Worm (Caenorhabditis elegans) whole organism, young adult: ENCODE results near the gene txt-14.

Experiments used
- B0035.1 ChIP-seq: sonication (generic microtip); optimal IDR thresholded peaks from 2 replicates; lab custom pipeline; 2016; ENCODE audit warnings: missing genetic modification characterization, mild to moderate bottlenecking, missing compliant biosample characterization, missing genotype, missing genetic modification reagents
- B0261.1 ChIP-seq: sonication (generic microtip); optimal IDR thresholded peaks from 2 replicates; lab custom pipeline; 2016; ENCODE audit warnings: mild to moderate bottlenecking, missing genetic modification characterization, moderate library complexity, missing compliant biosample characterization
- C17E4.6 ChIP-seq: fragments of 200-800 bp; sonication (Bioruptor generic); IDR thresholded peaks from 2 replicates; pipeline ENCODE4 v1.3.6; 2022; ENCODE audit warnings: missing genetic modification reagents, missing genetic modification characterization, missing compliant biosample characterization
- F10E7.11 ChIP-seq: sonication (generic microtip); optimal IDR thresholded peaks from 2 replicates; lab custom pipeline; 2017; ENCODE audit warnings: mild to moderate bottlenecking, missing genetic modification characterization, moderate library complexity, missing compliant biosample characterization
- F23B12.7 ChIP-seq: sonication (generic microtip); optimal IDR thresholded peaks from 2 replicates; lab custom pipeline; 2017; ENCODE audit warnings: missing genetic modification characterization, mild to moderate bottlenecking, missing compliant biosample characterization, antibody characterized with exemption, moderate library complexity; ENCODE audit not compliant: insufficient read depth
- F33H1.4 ChIP-seq: fragments of 200-800 bp; sonication (Bioruptor generic); IDR thresholded peaks from 2 replicates; pipeline ENCODE4 v1.3.6; 2022; ENCODE audit warnings: missing genetic modification reagents, missing genetic modification characterization, missing compliant biosample characterization
- F52B5.7 ChIP-seq: sonication (generic microtip); optimal IDR thresholded peaks from 2 replicates; lab custom pipeline; 2016; ENCODE audit warnings: mild to moderate bottlenecking, missing genetic modification characterization, missing compliant biosample characterization
- F57A8.1 ChIP-seq: fragments of 200-800 bp; sonication (Bioruptor generic); optimal IDR thresholded peaks from 2 replicates; lab custom pipeline; 2018; ENCODE audit warnings: mild to moderate bottlenecking, missing genetic modification characterization, moderate library complexity, missing compliant biosample characterization
- F57C9.4 ChIP-seq: sonication (generic microtip); optimal IDR thresholded peaks from 2 replicates; lab custom pipeline; 2017; ENCODE audit warnings: mild to moderate bottlenecking, missing genetic modification characterization, missing compliant biosample characterization
- K12H6.12 ChIP-seq: fragments of 200-800 bp; sonication (Bioruptor generic); optimal IDR thresholded peaks from 2 replicates; lab custom pipeline; 2018; ENCODE audit warnings: mild to moderate bottlenecking, missing genetic modification characterization, missing compliant biosample characterization
- T07F8.4 ChIP-seq: sonication (generic microtip); optimal IDR thresholded peaks from 2 replicates; lab custom pipeline; 2016; ENCODE audit warnings: mild to moderate bottlenecking, missing genetic modification characterization, moderate library complexity, missing compliant biosample characterization
- ZK185.1 ChIP-seq: sonication (generic microtip); optimal IDR thresholded peaks from 2 replicates; lab custom pipeline; 2016; ENCODE audit warnings: mild to moderate bottlenecking, missing genetic modification characterization, missing compliant biosample characterization; ENCODE audit not compliant: poor library complexity, severe bottlenecking
- akir-1 ChIP-seq: fragments of 200-800 bp; sonication (Bioruptor generic); optimal IDR thresholded peaks from 2 replicates; lab custom pipeline; 2018; ENCODE audit warnings: mild to moderate bottlenecking, missing genetic modification characterization, moderate library complexity, missing compliant biosample characterization
- aptf-2 ChIP-seq: fragments of 200-800 bp; sonication (Bioruptor generic); conservative IDR thresholded peaks from 2 replicates; pipeline ENCODE4 v1.3.6; 2022; ENCODE audit warnings: missing genetic modification reagents, missing genetic modification characterization, missing compliant biosample characterization
- aptf-3 ChIP-seq: fragments of 200-800 bp; sonication (Bioruptor generic); IDR thresholded peaks from 2 replicates; pipeline ENCODE4 v1.3.6; 2022; ENCODE audit warnings: missing genetic modification characterization, missing compliant biosample characterization
- athp-1 ChIP-seq: sonication (generic microtip); optimal IDR thresholded peaks from 2 replicates; lab custom pipeline; 2017; ENCODE audit warnings: mild to moderate bottlenecking, missing genetic modification characterization, missing compliant biosample characterization
- ceh-91 ChIP-seq: fragments of 200-800 bp; sonication (Bioruptor generic); IDR thresholded peaks from 2 replicates; pipeline ENCODE4 v1.3.6; 2022; ENCODE audit warnings: missing genetic modification reagents, missing genetic modification characterization, missing compliant biosample characterization
- egl-44 ChIP-seq: fragments of 200-800 bp; sonication (Bioruptor generic); IDR thresholded peaks from 2 replicates; pipeline ENCODE4 v1.3.6; 2022; ENCODE audit warnings: missing genetic modification reagents, missing genetic modification characterization, missing compliant biosample characterization
- ets-4 ChIP-seq: fragments of 200-800 bp; sonication (Bioruptor generic); optimal IDR thresholded peaks from 2 replicates; lab custom pipeline; 2018; ENCODE audit warnings: mild to moderate bottlenecking, missing genetic modification characterization, missing compliant biosample characterization
- gei-17 ChIP-seq: fragments of 200-800 bp; sonication (Bioruptor generic); optimal IDR thresholded peaks from 2 replicates; lab custom pipeline; 2018; ENCODE audit warnings: mild to moderate bottlenecking, missing genetic modification characterization, missing compliant biosample characterization
- hmg-20 ChIP-seq: fragments of 200-800 bp; sonication (Bioruptor generic); IDR thresholded peaks from 2 replicates; pipeline ENCODE4 v1.3.6; 2022; ENCODE audit warnings: missing genetic modification reagents, missing genetic modification characterization, missing compliant biosample characterization
- let-526 ChIP-seq: fragments of 200-800 bp; sonication (Bioruptor generic); IDR thresholded peaks from 2 replicates; pipeline ENCODE4 v1.3.6; 2022; ENCODE audit warnings: missing genetic modification reagents, missing genetic modification characterization, missing compliant biosample characterization
- lin-26 ChIP-seq: fragments of 200-800 bp; sonication (Bioruptor generic); IDR thresholded peaks from 2 replicates; pipeline ENCODE4 v1.3.6; 2022; ENCODE audit warnings: missing genetic modification reagents, missing genetic modification characterization, missing compliant biosample characterization
- lin-35 ChIP-seq, 3 experiments: fragments of 150-350 bp in 2 of 3; sonication (generic microtip) in 1 of 3; optimal IDR thresholded peaks; 2 replicates each; lab custom pipeline; 2014 to 2018; ENCODE audit warnings: missing biosample characterization in 3 of 3, missing genetic modification characterization in 3 of 3, missing genetic modification reagents in 3 of 3
- lin-54 ChIP-seq: fragments of 200-800 bp; sonication (Bioruptor generic); optimal IDR thresholded peaks from 2 replicates; lab custom pipeline; 2018; ENCODE audit warnings: mild to moderate bottlenecking, missing genetic modification characterization, missing compliant biosample characterization
- lsl-1 ChIP-seq: fragments of 200-800 bp; sonication (Bioruptor generic); optimal IDR thresholded peaks from 2 replicates; lab custom pipeline; 2018; ENCODE audit warnings: mild to moderate bottlenecking, missing genetic modification characterization, moderate library complexity, missing compliant biosample characterization
- madf-10 ChIP-seq: sonication (generic microtip); optimal IDR thresholded peaks from 2 replicates; lab custom pipeline; 2016; ENCODE audit warnings: mild to moderate bottlenecking, missing genetic modification characterization, missing compliant biosample characterization
- madf-3 ChIP-seq: fragments of 200-800 bp; sonication (Bioruptor generic); IDR thresholded peaks from 2 replicates; pipeline ENCODE4 v1.3.6; 2022; ENCODE audit warnings: missing genetic modification reagents, missing genetic modification characterization, missing compliant biosample characterization
- mxl-1 ChIP-seq: sonication (generic microtip); optimal IDR thresholded peaks from 2 replicates; lab custom pipeline; 2016; ENCODE audit warnings: missing genetic modification characterization, missing compliant biosample characterization
- nfya-2 ChIP-seq: fragments of 200-800 bp; sonication (Bioruptor generic); IDR thresholded peaks from 2 replicates; pipeline ENCODE4 v1.3.6; 2022; ENCODE audit warnings: missing genetic modification reagents, missing genetic modification characterization, missing compliant biosample characterization
- nfyb-1 ChIP-seq: fragments of 200-800 bp; sonication (Bioruptor generic); IDR thresholded peaks from 2 replicates; pipeline ENCODE4 v1.3.6; 2022; ENCODE audit warnings: missing genetic modification reagents, missing genetic modification characterization, missing compliant biosample characterization
- nhr-179 ChIP-seq: sonication (generic microtip); optimal IDR thresholded peaks from 2 replicates; lab custom pipeline; 2016; ENCODE audit warnings: mild to moderate bottlenecking, missing genetic modification characterization, missing compliant biosample characterization
- nhr-90 ChIP-seq: sonication (generic microtip); optimal IDR thresholded peaks from 2 replicates; lab custom pipeline; 2016; ENCODE audit warnings: missing genotype, mild to moderate bottlenecking, missing genetic modification characterization, missing compliant biosample characterization
- snpc-1.3 ChIP-seq: sonication (generic microtip); optimal IDR thresholded peaks from 2 replicates; lab custom pipeline; 2017; ENCODE audit warnings: missing genetic modification characterization, mild to moderate bottlenecking, missing compliant biosample characterization, antibody characterized with exemption, moderate library complexity, missing genotype, missing genetic modification reagents; ENCODE audit not compliant: insufficient read depth
- tbp1 ChIP-seq: fragments of 200-800 bp; sonication (Bioruptor generic); optimal IDR thresholded peaks from 2 replicates; lab custom pipeline; 2018; ENCODE audit warnings: mild to moderate bottlenecking, missing genetic modification characterization, missing compliant biosample characterization
- tbx-9 ChIP-seq: sonication (generic microtip); optimal IDR thresholded peaks from 2 replicates; lab custom pipeline; 2016; ENCODE audit warnings: borderline replicate concordance, missing genetic modification characterization, inconsistent platforms, missing compliant biosample characterization
- tlf-1 ChIP-seq: fragments of 200-800 bp; sonication (Bioruptor generic); optimal IDR thresholded peaks from 2 replicates; lab custom pipeline; 2018; ENCODE audit warnings: mild to moderate bottlenecking, missing genetic modification characterization, missing compliant biosample characterization
- unc-62 ChIP-seq: fragments of 150-350 bp; optimal IDR thresholded peaks from 2 replicates; lab custom pipeline; 2014; ENCODE audit warnings: missing biosample characterization, missing genetic modification reagents, missing genetic modification characterization
- ztf-26 ChIP-seq: sonication (generic microtip); optimal IDR thresholded peaks from 2 replicates; lab custom pipeline; 2017; ENCODE audit warnings: missing genetic modification characterization, missing compliant biosample characterization
- ztf-3 ChIP-seq: fragments of 200-800 bp; sonication (Bioruptor generic); optimal IDR thresholded peaks from 2 replicates; lab custom pipeline; 2018; ENCODE audit warnings: mild to moderate bottlenecking, missing genetic modification characterization, missing compliant biosample characterization

The txt-14 gene

ce11 chrV:18553750-18554149, 28.7 kb upstream of the txt-14 start, which contains the start of gene Y51A2D.8:
TSS of gene Y51A2D.8 (minus strand) at chrV:18553850.
- no peak for TF ChIP-seq aptf-3 (GFP tag; lab: Robert Waterston, UW)
- TF ChIP-seq lsl-1 (GFP tag; lab: Kevin White, UChicago) = no peak
- no peak for TF ChIP-seq K12H6.12 (tag; lab: Kevin White, UChicago)
- no peak for TF ChIP-seq aptf-2 (GFP tag; lab: Robert Waterston, UW)
- TF ChIP-seq F52B5.7 (tag; lab: Kevin White, UChicago) = no peak
- TF ChIP-seq F33H1.4 = no peak
- TF ChIP-seq madf-3 (GFP tag; lab: Robert Waterston, UW) = no peak
- TF ChIP-seq F10E7.11 (tag; lab: Kevin White, UChicago) = no peak
- no peak for TF ChIP-seq lin-35 (GFP tag; optimal IDR thresholded peaks at IDR 0.05; lab: Kevin White, UChicago)
- TF ChIP-seq snpc-1.3 (tag; lab: Kevin White, UChicago) = no peak
- no peak for TF ChIP-seq unc-62
- TF ChIP-seq athp-1 (tag; lab: Kevin White, UChicago) = no peak
- no peak for TF ChIP-seq F23B12.7 (tag; lab: Kevin White, UChicago)
- no peak for TF ChIP-seq lin-54 (GFP tag; lab: Kevin White, UChicago)

- TF ChIP-seq K12H6.12 (tag; lab: Kevin White, UChicago) = peak; percentile 8
- no peak for TF ChIP-seq lin-26 (GFP tag; lab: Robert Waterston, UW)
These were observed 26.0 kb upstream of the txt-14 start, which contains the start of the genes ttr-24 and ttr-25 for ce11 chrV:18556488-18556887. TSS of gene ttr-24 (minus strand) at chrV:18556643. TSS of gene ttr-25 (plus strand) at chrV:18556714.

ce11 chrV:18560188-18560587, 22.3 kb upstream of the txt-14 start, which contains the start of gene ttr-26:
TSS of gene ttr-26 (minus strand) at chrV:18560288.
- TF ChIP-seq egl-44 (GFP tag; lab: Robert Waterston, UW) (no peak), ceh-91 (GFP tag; lab: Robert Waterston, UW) (no peak), lin-54 (GFP tag; lab: Kevin White, UChicago) (no peak), F57C9.4 (tag; lab: Kevin White, UChicago) (no peak), nhr-90 (tag; lab: Kevin White, UChicago) (no peak), hmg-20 (GFP tag; lab: Robert Waterston, UW) (no peak), madf-3 (GFP tag; lab: Robert Waterston, UW) (no peak), nhr-179 (no peak), tlf-1 (GFP tag; lab: Kevin White, UChicago) (no peak), mxl-1 (tag; lab: Kevin White, UChicago) (no peak), tbx-9 (tag; lab: Kevin White, UChicago) (no peak)

- TF ChIP-seq madf-3 (GFP tag; lab: Robert Waterston, UW) (no peak), B0035.1 (tag; lab: Kevin White, UChicago) (no peak), C17E4.6 (GFP tag; lab: Robert Waterston, UW) (no peak), lin-54 (GFP tag; lab: Kevin White, UChicago) (no peak), ztf-3 (GFP tag; lab: Kevin White, UChicago) (no peak), ets-4 (no peak), F33H1.4 (no peak), K12H6.12 (tag; lab: Kevin White, UChicago) (no peak), F57A8.1 (GFP tag; lab: Kevin White, UChicago) (no peak), ztf-26 (tag; lab: Kevin White, UChicago) (no peak), T07F8.4 (no peak)
These were observed 21.5 kb upstream of the txt-14 start for ce11 chrV:18560944-18561343.

- TF ChIP-seq nfyb-1 (no peak), gei-17 (GFP tag; lab: Kevin White, UChicago) (no peak), let-526 (GFP tag; lab: Robert Waterston, UW) (no peak), F33H1.4 (no peak), C17E4.6 (GFP tag; lab: Robert Waterston, UW) (no peak), tbp1 (GFP tag; lab: Kevin White, UChicago) (no peak), akir-1 (GFP tag; lab: Kevin White, UChicago) (no peak), nfya-2 (GFP tag; lab: Robert Waterston, UW) (no peak), B0261.1 (tag; lab: Kevin White, UChicago) (no peak), ZK185.1 (tag; lab: Kevin White, UChicago) (no peak), madf-10 (no peak)
- TF ChIP-seq, all 124 proteins: peak for 0
These were observed 17.7 kb upstream of the txt-14 start, which contains the start of gene srg-34 for ce11 chrV:18564786-18565185. TSS of gene srg-34 (minus strand) at chrV:18564886.
